Fruit fly (Drosophila melanogaster) whole organism, embryonic: ENCODE data around the gene CG46464.

Experiments
- Ada2b ChIP-seq: fragments of 200-800 bp; sonication (Bioruptor generic); IDR thresholded peaks from 2 replicates; pipeline ENCODE4 v1.3.6; 2022; ENCODE audit warnings: missing biosample characterization, missing genetic modification characterization
- Antp ChIP-seq: fragments of 200-800 bp; sonication (Bioruptor generic); optimal IDR thresholded peaks from 3 replicates; lab custom pipeline; 2016; ENCODE audit warnings: missing biosample characterization, missing genetic modification characterization
- Asciz ChIP-seq: fragments of 200-800 bp; sonication (Bioruptor generic); optimal IDR thresholded peaks from 2 replicates; lab custom pipeline; 2017; ENCODE audit warnings: missing biosample characterization, mild to moderate bottlenecking, missing genetic modification characterization, missing genetic modification reagents
- Atf3 ChIP-seq: fragments of 200-800 bp; sonication (Bioruptor generic); optimal IDR thresholded peaks from 3 replicates; lab custom pipeline; 2016; ENCODE audit warnings: missing biosample characterization, missing genetic modification characterization
- Blimp-1 ChIP-seq: fragments of 200-800 bp; sonication (Bioruptor generic); optimal IDR thresholded peaks from 3 replicates; lab custom pipeline; 2018; ENCODE audit warnings: missing biosample characterization, missing genetic modification characterization, mild to moderate bottlenecking, moderate library complexity, missing genetic modification reagents
- CG11398 ChIP-seq: fragments of 200-800 bp; sonication (Bioruptor generic); optimal IDR thresholded peaks from 2 replicates; lab custom pipeline; 2016; ENCODE audit warnings: missing biosample characterization, missing genetic modification characterization
- CG13287 ChIP-seq: fragments of 200-800 bp; sonication (Bioruptor generic); IDR thresholded peaks from 2 replicates; pipeline ENCODE4 v1.3.6; 2022; ENCODE audit warnings: missing biosample characterization, missing genetic modification characterization; ENCODE audit not compliant: partially characterized antibody
- CG1529 ChIP-seq: fragments of 200-800 bp; sonication (Bioruptor generic); optimal IDR thresholded peaks from 3 replicates; lab custom pipeline; 2018; ENCODE audit warnings: missing biosample characterization, missing genetic modification characterization
- CG16813 ChIP-seq: fragments of 200-800 bp; sonication (Bioruptor generic); IDR thresholded peaks from 3 replicates; pipeline ENCODE4 v1.3.6; 2022; ENCODE audit warnings: missing biosample characterization, missing genetic modification characterization; ENCODE audit not compliant: partially characterized antibody
- CG17359 ChIP-seq: fragments of 200-800 bp; sonication (Bioruptor generic); optimal IDR thresholded peaks from 3 replicates; lab custom pipeline; 2018; ENCODE audit warnings: missing biosample characterization, mild to moderate bottlenecking, missing genetic modification characterization, moderate library complexity
- CG2120 ChIP-seq: fragments of 200-800 bp; sonication (Bioruptor generic); optimal IDR thresholded peaks from 3 replicates; lab custom pipeline; 2016; ENCODE audit warnings: missing biosample characterization, missing genetic modification characterization
- CG31224 ChIP-seq: fragments of 200-800 bp; sonication (Bioruptor generic); IDR thresholded peaks from 2 replicates; pipeline ENCODE4 v1.3.6; 2022; ENCODE audit warnings: missing biosample characterization, missing genetic modification characterization
- CG31441 ChIP-seq: fragments of 200-800 bp; sonication (Bioruptor generic); IDR thresholded peaks from 2 replicates; pipeline ENCODE4 v1.3.6; 2022; ENCODE audit warnings: missing biosample characterization, missing genetic modification characterization
- CG33213 ChIP-seq: fragments of 200-800 bp; sonication (Bioruptor generic); optimal IDR thresholded peaks from 3 replicates; lab custom pipeline; 2016; ENCODE audit warnings: missing biosample characterization, missing genetic modification characterization
- CG4360 ChIP-seq: fragments of 200-800 bp; sonication (Bioruptor generic); IDR thresholded peaks from 2 replicates; pipeline ENCODE4 v1.3.6; 2022; ENCODE audit warnings: missing biosample characterization, missing genetic modification characterization
- CG4730 ChIP-seq: fragments of 200-800 bp; sonication (Bioruptor generic); IDR thresholded peaks from 2 replicates; pipeline ENCODE4 v1.3.6; 2022; ENCODE audit warnings: missing biosample characterization, missing genetic modification characterization
- CG5245 ChIP-seq: fragments of 200-800 bp; sonication (Bioruptor generic); optimal IDR thresholded peaks from 3 replicates; lab custom pipeline; 2016; ENCODE audit warnings: missing biosample characterization, missing genetic modification characterization
- CG6254 ChIP-seq: fragments of 200-800 bp; sonication (Bioruptor generic); optimal IDR thresholded peaks from 3 replicates; lab custom pipeline; 2017; ENCODE audit warnings: mild to moderate bottlenecking, missing biosample characterization, missing genetic modification reagents, missing genetic modification characterization
- CG7839 ChIP-seq: fragments of 200-800 bp; sonication (Bioruptor generic); optimal IDR thresholded peaks from 3 replicates; lab custom pipeline; 2018; ENCODE audit warnings: missing biosample characterization, mild to moderate bottlenecking, missing genetic modification characterization, moderate library complexity
- CG8765 ChIP-seq: fragments of 200-800 bp; sonication (Bioruptor generic); IDR thresholded peaks from 2 replicates; pipeline ENCODE4 v1.3.6; 2022; ENCODE audit warnings: missing biosample characterization, missing genetic modification characterization
- CG9609 ChIP-seq: fragments of 200-800 bp; sonication (Bioruptor generic); optimal IDR thresholded peaks from 3 replicates; lab custom pipeline; 2016; ENCODE audit warnings: missing biosample characterization, missing genetic modification characterization
- Drgx ChIP-seq: fragments of 200-800 bp; sonication (Bioruptor generic); IDR thresholded peaks from 2 replicates; pipeline ENCODE4 v1.3.6; 2022; ENCODE audit warnings: missing biosample characterization, missing genetic modification characterization
- Elba2 ChIP-seq: fragments of 200-800 bp; sonication (Bioruptor generic); optimal IDR thresholded peaks from 3 replicates; lab custom pipeline; 2016; ENCODE audit warnings: missing biosample characterization, missing genetic modification characterization
- Fer1 ChIP-seq: fragments of 200-800 bp; sonication (Bioruptor generic); optimal IDR thresholded peaks from 2 replicates; lab custom pipeline; 2017; ENCODE audit warnings: missing biosample characterization, mild to moderate bottlenecking, missing genetic modification characterization
- Fer3 ChIP-seq: fragments of 200-800 bp; sonication (Bioruptor generic); optimal IDR thresholded peaks from 2 replicates; lab custom pipeline; 2018; ENCODE audit warnings: missing biosample characterization, mild to moderate bottlenecking, missing genetic modification characterization, moderate library complexity
- Gug ChIP-seq: fragments of 200-800 bp; sonication (Bioruptor generic); IDR thresholded peaks from 4 replicates; pipeline ENCODE4 v1.3.6; 2022; ENCODE audit warnings: missing biosample characterization, missing genetic modification characterization
- HHEX ChIP-seq: fragments of 200-800 bp; sonication (Bioruptor generic); optimal IDR thresholded peaks from 3 replicates; lab custom pipeline; 2017; ENCODE audit warnings: missing biosample characterization, mild to moderate bottlenecking, missing genetic modification characterization, missing genetic modification reagents
- HLHmδ ChIP-seq: fragments of 200-800 bp; sonication (Bioruptor generic); optimal IDR thresholded peaks from 2 replicates; lab custom pipeline; 2018; ENCODE audit warnings: missing biosample characterization, mild to moderate bottlenecking, missing genetic modification characterization, moderate library complexity
- Hey ChIP-seq: fragments of 200-800 bp; sonication (Bioruptor generic); optimal IDR thresholded peaks from 3 replicates; lab custom pipeline; 2018; ENCODE audit warnings: missing biosample characterization, mild to moderate bottlenecking, missing genetic modification characterization
- Poxn ChIP-seq: fragments of 200-800 bp; sonication (Bioruptor generic); IDR thresholded peaks from 2 replicates; pipeline ENCODE4 v1.3.6; 2022; ENCODE audit warnings: missing biosample characterization, missing genetic modification characterization
- Sry-δ ChIP-seq: fragments of 200-800 bp; sonication (Bioruptor generic); optimal IDR thresholded peaks from 2 replicates; lab custom pipeline; 2016; ENCODE audit warnings: missing biosample characterization, missing genetic modification characterization
- chif ChIP-seq, 2 experiments: fragments of 200-800 bp; sonication (Bioruptor generic); optimal IDR thresholded peaks; 3 replicates each; lab custom pipeline; 2016; ENCODE audit warnings: missing biosample characterization in 2 of 2, missing genetic modification characterization in 2 of 2
- dm ChIP-seq: fragments of 200-800 bp; sonication (Bioruptor generic); optimal IDR thresholded peaks from 3 replicates; lab custom pipeline; 2016; ENCODE audit warnings: missing biosample characterization, missing genetic modification characterization
- ems ChIP-seq: fragments of 200-800 bp; sonication (Bioruptor generic); optimal IDR thresholded peaks from 3 replicates; lab custom pipeline; 2016; ENCODE audit warnings: missing biosample characterization, missing genetic modification characterization
- eyg ChIP-seq: fragments of 200-800 bp; sonication (Bioruptor generic); optimal IDR thresholded peaks from 3 replicates; lab custom pipeline; 2016; ENCODE audit warnings: missing biosample characterization, missing genetic modification characterization
- hb ChIP-seq: fragments of 200-800 bp; sonication (Bioruptor generic); IDR thresholded peaks from 3 replicates; pipeline ENCODE4 v1.3.6; 2022; ENCODE audit warnings: missing biosample characterization, missing genetic modification characterization; ENCODE audit not compliant: partially characterized antibody
- her ChIP-seq: fragments of 200-800 bp; sonication (Bioruptor generic); optimal IDR thresholded peaks from 2 replicates; lab custom pipeline; 2016; ENCODE audit warnings: missing biosample characterization, missing genetic modification characterization
- ken ChIP-seq: fragments of 200-800 bp; sonication (Bioruptor generic); IDR thresholded peaks from 3 replicates; pipeline ENCODE4 v1.3.6; 2022; ENCODE audit warnings: missing biosample characterization, missing genetic modification characterization
- klu ChIP-seq: fragments of 200-800 bp; sonication (Bioruptor generic); IDR thresholded peaks from 2 replicates; pipeline ENCODE4 v1.3.6; 2022; ENCODE audit warnings: missing biosample characterization, missing genetic modification characterization
- lbe ChIP-seq: fragments of 200-800 bp; sonication (Bioruptor generic); optimal IDR thresholded peaks from 2 replicates; lab custom pipeline; 2016; ENCODE audit warnings: missing biosample characterization, mild to moderate bottlenecking, missing genetic modification characterization
- luna ChIP-seq: fragments of 200-800 bp; sonication (Bioruptor generic); optimal IDR thresholded peaks from 2 replicates; lab custom pipeline; 2016; ENCODE audit warnings: missing biosample characterization, missing genetic modification characterization
- onecut ChIP-seq: fragments of 200-800 bp; sonication (Bioruptor generic); IDR thresholded peaks from 2 replicates; pipeline ENCODE4 v1.3.6; 2022; ENCODE audit warnings: missing biosample characterization, missing genetic modification characterization
- pho ChIP-seq: fragments of 200-800 bp; sonication (Bioruptor generic); optimal IDR thresholded peaks from 2 replicates; lab custom pipeline; 2016; ENCODE audit warnings: missing biosample characterization, missing genetic modification characterization
- phol ChIP-seq: fragments of 200-800 bp; sonication (Bioruptor generic); optimal IDR thresholded peaks from 3 replicates; lab custom pipeline; 2018; ENCODE audit warnings: missing biosample characterization, mild to moderate bottlenecking, missing genetic modification characterization, moderate library complexity
- pzg ChIP-seq: fragments of 200-800 bp; sonication (Bioruptor generic); optimal IDR thresholded peaks from 3 replicates; lab custom pipeline; 2018; ENCODE audit warnings: missing biosample characterization, mild to moderate bottlenecking, missing genetic modification characterization, moderate library complexity
- sd ChIP-seq: fragments of 200-800 bp; sonication (Bioruptor generic); optimal IDR thresholded peaks from 3 replicates; lab custom pipeline; 2018; ENCODE audit warnings: missing biosample characterization, mild to moderate bottlenecking, missing genetic modification characterization, moderate library complexity
- slou ChIP-seq: fragments of 200-800 bp; sonication (Bioruptor generic); optimal IDR thresholded peaks from 3 replicates; lab custom pipeline; 2016; ENCODE audit warnings: missing biosample characterization, missing genetic modification characterization
- sr ChIP-seq: fragments of 200-800 bp; sonication (Bioruptor generic); IDR thresholded peaks from 3 replicates; pipeline ENCODE4 v1.3.6; 2022; ENCODE audit warnings: missing biosample characterization, missing genetic modification characterization
- tio ChIP-seq: fragments of 200-800 bp; sonication (Bioruptor generic); optimal IDR thresholded peaks from 2 replicates; lab custom pipeline; 2017; ENCODE audit warnings: missing biosample characterization, missing genetic modification characterization, inconsistent platforms
- trem ChIP-seq: fragments of 200-800 bp; optimal IDR thresholded peaks from 3 replicates; lab custom pipeline; 2019; ENCODE audit warnings: missing biosample characterization, mild to moderate bottlenecking, missing genetic modification characterization, moderate library complexity
- usp ChIP-seq: fragments of >200 bp; optimal IDR thresholded peaks from 2 replicates; lab custom pipeline; 2017; ENCODE audit warnings: missing biosample characterization, missing genetic modification characterization
- zen2 ChIP-seq: fragments of 200-800 bp; sonication (Bioruptor generic); IDR thresholded peaks from 3 replicates; pipeline ENCODE4 v1.3.6; 2022; ENCODE audit warnings: missing biosample characterization, missing genetic modification characterization; ENCODE audit not compliant: partially characterized antibody

Gene CG46464

dm6 chrX:17489853-17490252, 46.1 kb upstream of the CG46464 start (continued):
- TF ChIP-seq hb (no peak), CG7839 (tag; lab: Kevin White, UChicago) (peak; percentile 1), CG33213 (no peak), pho (GFP tag; lab: Kevin White, UChicago) (no peak), Fer3 (tag; lab: Kevin White, UChicago) (no peak), phol (tag; lab: Kevin White, UChicago) (peak; percentile 2), Asciz (GFP tag; lab: Kevin White, UChicago) (no peak), CG5245 (GFP tag; lab: Kevin White, UChicago) (no peak), pzg (no peak), CG2120 (peak; percentile 19), CG8765 (no peak), onecut (GFP tag; lab: Robert Waterston, UW) (no peak), slou (no peak), CG31224 (no peak), eyg (no peak), Gug (GFP tag; lab: Robert Waterston, UW) (no peak), tio (GFP tag; lab: Kevin White, UChicago) (peak; percentile 5), lbe (GFP tag; lab: Kevin White, UChicago) (peak; percentile 82), her (GFP tag; lab: Kevin White, UChicago) (no peak), Fer1 (GFP tag; lab: Kevin White, UChicago) (no peak), CG13287 (no peak), CG1529 (GFP tag; lab: Kevin White, UChicago) (no peak), ems (GFP tag; lab: Kevin White, UChicago) (no peak), Sry-δ (GFP tag; lab: Kevin White, UChicago) (no peak), klu (no peak), Atf3 (GFP tag; lab: Kevin White, UChicago) (no peak), CG9609 (GFP tag; lab: Kevin White, UChicago) (no peak), CG11398 (GFP tag; lab: Kevin White, UChicago) (no peak), chif (GFP tag; optimal IDR thresholded peaks at IDR 0.05; lab: Kevin White, UChicago) (no peak), luna (no peak), Poxn (GFP tag; lab: Robert Waterston, UW) (no peak), Antp (GFP tag; lab: Kevin White, UChicago) (no peak), Hey (tag; lab: Kevin White, UChicago) (no peak), trem (tag; lab: Kevin White, UChicago) (no peak), HHEX (GFP tag; lab: Kevin White, UChicago) (peak; percentile 15), dm (GFP tag; lab: Kevin White, UChicago) (no peak), usp (GFP tag; lab: Kevin White, UChicago) (no peak), CG17359 (tag; lab: Kevin White, UChicago) (no peak), sd (no peak), Drgx (GFP tag; lab: Robert Waterston, UW) (0 out of 2 replicates have a peak, but pooled peaks have one; percentile 19), CG4730 (no peak), HLHmδ (GFP tag; lab: Kevin White, UChicago) (no peak), CG31441 (GFP tag; lab: Robert Waterston, UW) (no peak), ken (no peak), CG6254 (GFP tag; lab: Kevin White, UChicago) (no peak), sr (GFP tag; lab: Robert Waterston, UW) (no peak), CG4360 (GFP tag; lab: Robert Waterston, UW) (no peak), Blimp-1 (GFP tag; lab: Kevin White, UChicago) (no peak), CG16813 (GFP tag; lab: Robert Waterston, UW) (no peak), Ada2b (GFP tag; lab: Robert Waterston, UW) (0 out of 2 replicates have a peak, but pooled peaks have one; percentile 34), Elba2 (GFP tag; lab: Kevin White, UChicago) (no peak), zen2 (GFP tag; lab: Robert Waterston, UW) (no peak)
